Worm (Caenorhabditis elegans) whole organism, L2 larva: ENCODE data around the gene col-17.

Experiments used
- C34F6.9 ChIP-seq: fragments of 150-350 bp; optimal IDR thresholded peaks from 2 replicates; lab custom pipeline; 2014; ENCODE audit warnings: missing biosample characterization, missing genetic modification characterization
- F13H6.1 ChIP-seq: sonication (generic microtip); optimal IDR thresholded peaks from 2 replicates; lab custom pipeline; 2016; ENCODE audit warnings: missing genetic modification characterization, missing compliant biosample characterization
- aly-2 ChIP-seq: fragments of 150-350 bp; optimal IDR thresholded peaks from 2 replicates; lab custom pipeline; 2014; ENCODE audit warnings: missing biosample characterization, missing genetic modification characterization
- lin-13 ChIP-seq: fragments of 150-350 bp; optimal IDR thresholded peaks from 2 replicates; lab custom pipeline; 2014; ENCODE audit warnings: missing biosample characterization, missing genetic modification reagents, missing genetic modification characterization
- lin-39 ChIP-seq: fragments of 150-350 bp; optimal IDR thresholded peaks from 2 replicates; lab custom pipeline; 2014; ENCODE audit warnings: missing biosample characterization, missing genetic modification reagents, missing genetic modification characterization
- mdl-1 ChIP-seq, 2 experiments: fragments of 150-350 bp in 1 of 2; sonication (generic microtip) in 1 of 2; optimal IDR thresholded peaks; 2 replicates each; lab custom pipeline; 2017; ENCODE audit warnings: missing biosample characterization in 2 of 2, missing genetic modification characterization in 2 of 2
- snpc-4 ChIP-seq: fragments of 150-350 bp; optimal IDR thresholded peaks from 2 replicates; lab custom pipeline; 2014; ENCODE audit warnings: missing biosample characterization, missing genetic modification characterization
- unc-62 ChIP-seq: fragments of 150-350 bp; optimal IDR thresholded peaks from 2 replicates; lab custom pipeline; 2014; ENCODE audit warnings: missing biosample characterization, missing genetic modification reagents, missing genetic modification characterization

- no peak for TF ChIP-seq F13H6.1 (tag; lab: Kevin White, UChicago)
- no peak for TF ChIP-seq unc-62 (GFP tag; lab: Kevin White, UChicago)
- TF ChIP-seq lin-13 = no peak
- no peak for TF ChIP-seq lin-39
- TF ChIP-seq snpc-4 (tag; lab: Kevin White, UChicago) = no peak
- TF ChIP-seq C34F6.9 (tag; lab: Kevin White, UChicago) = no peak
- TF ChIP-seq aly-2 (tag; lab: Kevin White, UChicago) = no peak
- TF ChIP-seq mdl-1 (tag; optimal IDR thresholded peaks at IDR 0.05; lab: Kevin White, UChicago) = no peak
Measured at ce11 chrII:4892594-4892993, 25.2 kb upstream of the col-17 start, which contains the start of gene msp-33.
